Fruit fly (Drosophila melanogaster) whole organism, embryonic: ENCODE measurements around the gene unk.

ENCODE experiments used
- Aef1 ChIP-seq: fragments of 200-800 bp; sonication (Bioruptor generic); IDR thresholded peaks from 3 replicates; pipeline ENCODE4 v1.3.6; 2022; ENCODE audit warnings: missing biosample characterization, missing genetic modification characterization
- CG10274 ChIP-seq: fragments of 200-800 bp; sonication (Bioruptor generic); optimal IDR thresholded peaks from 3 replicates; lab custom pipeline; 2017; ENCODE audit warnings: missing biosample characterization, mild to moderate bottlenecking, missing genetic modification characterization
- CG11456 ChIP-seq: fragments of 200-800 bp; sonication (Bioruptor generic); IDR thresholded peaks from 3 replicates; pipeline ENCODE4 v1.3.6; 2022; ENCODE audit warnings: missing biosample characterization, missing genetic modification characterization
- CG11696 ChIP-seq: fragments of 200-800 bp; sonication (Bioruptor generic); IDR thresholded peaks from 2 replicates; pipeline ENCODE4 v1.3.6; 2022; ENCODE audit warnings: missing biosample characterization, missing genetic modification characterization
- CG12236 ChIP-seq: fragments of 200-800 bp; sonication (Bioruptor generic); optimal IDR thresholded peaks from 2 replicates; lab custom pipeline; 2016; ENCODE audit warnings: missing biosample characterization, missing genetic modification characterization
- CG15601 ChIP-seq: fragments of 200-800 bp; sonication (Bioruptor generic); optimal IDR thresholded peaks from 3 replicates; lab custom pipeline; 2019; ENCODE audit warnings: missing biosample characterization, mild to moderate bottlenecking, missing genetic modification characterization, moderate library complexity
- CG15696 ChIP-seq: fragments of 200-800 bp; sonication (Bioruptor generic); optimal IDR thresholded peaks from 2 replicates; lab custom pipeline; 2019; ENCODE audit warnings: missing biosample characterization, mild to moderate bottlenecking, missing genetic modification characterization, moderate library complexity
- CG1792 ChIP-seq: fragments of 200-800 bp; sonication (Bioruptor generic); optimal IDR thresholded peaks from 2 replicates; lab custom pipeline; 2016; ENCODE audit warnings: missing biosample characterization, missing genetic modification characterization
- CG18599 ChIP-seq: fragments of 200-800 bp; sonication (Bioruptor generic); optimal IDR thresholded peaks from 3 replicates; lab custom pipeline; 2017; ENCODE audit warnings: missing biosample characterization, missing genetic modification characterization, mild to moderate bottlenecking, moderate library complexity, missing genetic modification reagents
- CG18619 ChIP-seq: fragments of 200-800 bp; sonication (Bioruptor generic); optimal IDR thresholded peaks from 3 replicates; lab custom pipeline; 2017; ENCODE audit warnings: missing biosample characterization, mild to moderate bottlenecking, missing genetic modification characterization
- CG3065 ChIP-seq: fragments of 200-800 bp; sonication (Bioruptor generic); optimal IDR thresholded peaks from 2 replicates; lab custom pipeline; 2016; ENCODE audit warnings: missing biosample characterization, missing genetic modification characterization
- CG31224 ChIP-seq: fragments of 200-800 bp; sonication (Bioruptor generic); IDR thresholded peaks from 2 replicates; pipeline ENCODE4 v1.3.6; 2022; ENCODE audit warnings: missing biosample characterization, missing genetic modification characterization
- CG33213 ChIP-seq: fragments of 200-800 bp; sonication (Bioruptor generic); optimal IDR thresholded peaks from 3 replicates; lab custom pipeline; 2016; ENCODE audit warnings: missing biosample characterization, missing genetic modification characterization
- CG33557 ChIP-seq: fragments of 200-800 bp; sonication (Bioruptor generic); optimal IDR thresholded peaks from 2 replicates; lab custom pipeline; 2019; ENCODE audit warnings: missing biosample characterization, mild to moderate bottlenecking, missing genetic modification characterization, moderate library complexity
- CG4424 ChIP-seq: fragments of 200-800 bp; sonication (Bioruptor generic); optimal IDR thresholded peaks from 3 replicates; lab custom pipeline; 2016; ENCODE audit warnings: missing biosample characterization, missing genetic modification characterization
- CG7372 ChIP-seq: fragments of 200-800 bp; sonication (Bioruptor generic); IDR thresholded peaks from 2 replicates; pipeline ENCODE4 v1.3.6; 2022; ENCODE audit warnings: missing biosample characterization, missing genetic modification characterization
- CG7745 ChIP-seq: fragments of 200-800 bp; sonication (Bioruptor generic); optimal IDR thresholded peaks from 2 replicates; lab custom pipeline; 2018; ENCODE audit warnings: missing biosample characterization, mild to moderate bottlenecking, missing genetic modification characterization, moderate library complexity
- E2f2 ChIP-seq: fragments of 200-800 bp; sonication (Bioruptor generic); IDR thresholded peaks from 2 replicates; pipeline ENCODE4 v1.3.6; 2022; ENCODE audit warnings: missing biosample characterization, missing genetic modification characterization
- Eip74EF ChIP-seq, 2 experiments: fragments of 200-800 bp in 1 of 2; fragments of >200 bp in 1 of 2; sonication (Bioruptor generic) in 1 of 2; optimal IDR thresholded peaks; 2 replicates each; lab custom pipeline; 2017 to 2019; ENCODE audit warnings: missing biosample characterization in 2 of 2, missing genetic modification characterization in 2 of 2, mild to moderate bottlenecking in 1 of 2, moderate library complexity in 1 of 2
- Fer1 ChIP-seq: fragments of 200-800 bp; sonication (Bioruptor generic); optimal IDR thresholded peaks from 2 replicates; lab custom pipeline; 2017; ENCODE audit warnings: missing biosample characterization, mild to moderate bottlenecking, missing genetic modification characterization
- Fer2 ChIP-seq: fragments of 200-800 bp; sonication (Bioruptor generic); optimal IDR thresholded peaks from 2 replicates; lab custom pipeline; 2018; ENCODE audit warnings: missing biosample characterization, mild to moderate bottlenecking, missing genetic modification characterization, moderate library complexity
- Hmr ChIP-seq: fragments of 200-800 bp; sonication (Bioruptor generic); optimal IDR thresholded peaks from 3 replicates; lab custom pipeline; 2017; ENCODE audit warnings: mild to moderate bottlenecking, missing biosample characterization, missing genetic modification reagents, missing genetic modification characterization
- Kr ChIP-seq: fragments of 200-800 bp; sonication (Bioruptor generic); optimal IDR thresholded peaks from 2 replicates; lab custom pipeline; 2017; ENCODE audit warnings: missing biosample characterization, mild to moderate bottlenecking, missing genetic modification characterization
- Lpt ChIP-seq: fragments of >200 bp; optimal IDR thresholded peaks from 2 replicates; lab custom pipeline; 2018; ENCODE audit warnings: missing biosample characterization, missing genetic modification characterization
- Myb ChIP-seq: fragments of 200-800 bp; sonication (Bioruptor generic); optimal IDR thresholded peaks from 2 replicates; lab custom pipeline; 2016; ENCODE audit warnings: missing biosample characterization, missing genetic modification characterization
- Rfx ChIP-seq: fragments of 200-800 bp; sonication (Bioruptor generic); IDR thresholded peaks from 2 replicates; pipeline ENCODE4 v1.3.6; 2022; ENCODE audit warnings: missing biosample characterization, missing genetic modification characterization
- Stat92E ChIP-seq, 3 experiments: fragments of >200 bp in 2 of 3; fragments of 200-800 bp in 1 of 3; sonication (Bioruptor generic) in 1 of 3; optimal IDR thresholded peaks; 2 replicates each; lab custom pipeline; 2017 to 2019; ENCODE audit warnings: missing biosample characterization in 3 of 3, missing genetic modification characterization in 3 of 3, mild to moderate bottlenecking in 1 of 3, moderate library complexity in 1 of 3
- Taf1 ChIP-seq: fragments of 200-800 bp; sonication (Bioruptor generic); IDR thresholded peaks from 2 replicates; pipeline ENCODE4 v1.3.6; 2022; ENCODE audit warnings: missing biosample characterization, missing genetic modification characterization
- Trl ChIP-seq, 3 experiments: fragments of >200 bp in 2 of 3; fragments of 200-800 bp in 1 of 3; sonication (Bioruptor generic) in 1 of 3; optimal IDR thresholded peaks; 2 replicates in 1 of 3; 3 replicates in 2 of 3; lab custom pipeline; 2016 to 2017; ENCODE audit warnings: missing biosample characterization in 1 of 3, missing genetic modification characterization in 1 of 3
- abd-A ChIP-seq: fragments of 200-800 bp; sonication (Bioruptor generic); optimal IDR thresholded peaks from 3 replicates; lab custom pipeline; 2019; ENCODE audit warnings: missing biosample characterization, mild to moderate bottlenecking, missing genetic modification characterization, moderate library complexity
- chif ChIP-seq, 2 experiments: fragments of 200-800 bp; sonication (Bioruptor generic); optimal IDR thresholded peaks; 3 replicates each; lab custom pipeline; 2016; ENCODE audit warnings: missing biosample characterization in 2 of 2, missing genetic modification characterization in 2 of 2
- dimm ChIP-seq: fragments of 200-800 bp; sonication (Bioruptor generic); IDR thresholded peaks from 2 replicates; pipeline ENCODE4 v1.3.6; 2022; ENCODE audit warnings: missing biosample characterization, missing genetic modification characterization
- grn ChIP-seq: fragments of 200-800 bp; sonication (Bioruptor generic); optimal IDR thresholded peaks from 3 replicates; lab custom pipeline; 2017; ENCODE audit warnings: missing biosample characterization, missing genetic modification characterization
- ham ChIP-seq: fragments of 200-800 bp; sonication (Bioruptor generic); IDR thresholded peaks from 2 replicates; pipeline ENCODE4 v1.3.6; 2022; ENCODE audit warnings: missing biosample characterization, missing genetic modification characterization
- ind ChIP-seq: fragments of 200-800 bp; sonication (Bioruptor generic); optimal IDR thresholded peaks from 3 replicates; lab custom pipeline; 2016; ENCODE audit warnings: missing biosample characterization, missing genetic modification characterization
- jigr1 ChIP-seq: fragments of 200-800 bp; sonication (Bioruptor generic); IDR thresholded peaks from 3 replicates; pipeline ENCODE4 v1.3.6; 2022; ENCODE audit warnings: missing biosample characterization, missing genetic modification characterization
- klu ChIP-seq: fragments of 200-800 bp; sonication (Bioruptor generic); IDR thresholded peaks from 2 replicates; pipeline ENCODE4 v1.3.6; 2022; ENCODE audit warnings: missing biosample characterization, missing genetic modification characterization
- lbe ChIP-seq: fragments of 200-800 bp; sonication (Bioruptor generic); optimal IDR thresholded peaks from 2 replicates; lab custom pipeline; 2016; ENCODE audit warnings: missing biosample characterization, mild to moderate bottlenecking, missing genetic modification characterization
- mam ChIP-seq: fragments of 200-800 bp; sonication (Bioruptor generic); optimal IDR thresholded peaks from 3 replicates; lab custom pipeline; 2016; ENCODE audit warnings: missing biosample characterization, missing genetic modification characterization
- nerfin-1 ChIP-seq: fragments of 200-800 bp; sonication (Bioruptor generic); optimal IDR thresholded peaks from 3 replicates; lab custom pipeline; 2019; ENCODE audit warnings: missing biosample characterization, mild to moderate bottlenecking, missing genetic modification characterization, moderate library complexity
- org-1 ChIP-seq: fragments of 200-800 bp; sonication (Bioruptor generic); optimal IDR thresholded peaks from 2 replicates; lab custom pipeline; 2017; ENCODE audit warnings: missing biosample characterization, missing genetic modification characterization
- p53 ChIP-seq: fragments of 200-800 bp; sonication (Bioruptor generic); optimal IDR thresholded peaks from 2 replicates; lab custom pipeline; 2016; ENCODE audit warnings: missing biosample characterization, missing genetic modification characterization
- pnt ChIP-seq: fragments of 200-800 bp; sonication (Bioruptor generic); optimal IDR thresholded peaks from 3 replicates; lab custom pipeline; 2016; ENCODE audit warnings: missing biosample characterization, missing genetic modification characterization
- repo ChIP-seq: fragments of 200-800 bp; sonication (Bioruptor generic); optimal IDR thresholded peaks from 2 replicates; lab custom pipeline; 2016; ENCODE audit warnings: missing biosample characterization, missing genetic modification characterization
- schlank ChIP-seq: fragments of 200-800 bp; sonication (Bioruptor generic); optimal IDR thresholded peaks from 2 replicates; lab custom pipeline; 2018; ENCODE audit warnings: missing biosample characterization, mild to moderate bottlenecking, missing genetic modification characterization
- sqz ChIP-seq: fragments of 200-800 bp; sonication (Bioruptor generic); optimal IDR thresholded peaks from 3 replicates; lab custom pipeline; 2018; ENCODE audit warnings: missing biosample characterization, mild to moderate bottlenecking, missing genetic modification characterization
- tap ChIP-seq: fragments of 200-800 bp; optimal IDR thresholded peaks from 3 replicates; lab custom pipeline; 2019; ENCODE audit warnings: missing biosample characterization, mild to moderate bottlenecking, missing genetic modification characterization, moderate library complexity
- trem ChIP-seq: fragments of 200-800 bp; optimal IDR thresholded peaks from 3 replicates; lab custom pipeline; 2019; ENCODE audit warnings: missing biosample characterization, mild to moderate bottlenecking, missing genetic modification characterization, moderate library complexity
- zen ChIP-seq: fragments of 200-800 bp; sonication (Bioruptor generic); optimal IDR thresholded peaks from 3 replicates; lab custom pipeline; 2018; ENCODE audit warnings: missing biosample characterization, mild to moderate bottlenecking, missing genetic modification characterization, moderate library complexity
- zfh2 ChIP-seq: fragments of 200-800 bp; sonication (Bioruptor generic); optimal IDR thresholded peaks from 2 replicates; lab custom pipeline; 2016; ENCODE audit warnings: missing biosample characterization, missing genetic modification characterization

Gene unk

dm6 chr3R:23173393-23173981 lies 15.8 kb upstream of the unk start, which contains the start of gene CG46310 (continued):
- no peak for TF ChIP-seq CG12236
- peak; percentile 31 for TF ChIP-seq CG15601 (tag; lab: Kevin White, UChicago)
- TF ChIP-seq ind: peak; percentile 58
- TF ChIP-seq CG4424 (GFP tag; lab: Kevin White, UChicago): peak; percentile 59
- no peak for TF ChIP-seq Fer2
- TF ChIP-seq CG15696 (tag; lab: Kevin White, UChicago): peak; percentile 1
- no peak for TF ChIP-seq Kr
- TF ChIP-seq Lpt: no peak
- no peak for TF ChIP-seq pnt (GFP tag; lab: Kevin White, UChicago)
- peak; percentile 86 for TF ChIP-seq CG18599 (GFP tag; lab: Kevin White, UChicago)
- no peak for TF ChIP-seq CG3065 (GFP tag; lab: Kevin White, UChicago)
- peak; percentile 55 for TF ChIP-seq mam
- TF ChIP-seq CG18619 (GFP tag; lab: Kevin White, UChicago): peak; percentile 69
- TF ChIP-seq klu (GFP tag; lab: Robert Waterston, UW): peak; percentile 42; the same call in 1 of the 2 replicates
- TF ChIP-seq lbe (GFP tag; lab: Kevin White, UChicago): peak; percentile 91
- no peak for TF ChIP-seq CG33557
- TF ChIP-seq sqz: no peak
- TF ChIP-seq CG7372 (GFP tag; lab: Robert Waterston, UW): peak; percentile 73; the same call in 1 of the 2 replicates
- TF ChIP-seq p53 (GFP tag; lab: Kevin White, UChicago): no peak
- TF ChIP-seq CG31224 (GFP tag; lab: Robert Waterston, UW): peak; percentile 83
- peak; percentile 56; the same call in 1 of the 3 replicates for TF ChIP-seq jigr1 (GFP tag; lab: Robert Waterston, UW)
- TF ChIP-seq dimm (GFP tag; lab: Robert Waterston, UW): no peak
- no peak for TF ChIP-seq CG7745 (tag; lab: Kevin White, UChicago)
- peak; percentile 72 for TF ChIP-seq Taf1 (GFP tag; lab: Robert Waterston, UW)
- no peak for TF ChIP-seq abd-A (tag; lab: Kevin White, UChicago)
- peak; percentile 12 for TF ChIP-seq zen
- TF ChIP-seq Eip74EF (GFP tag; optimal IDR thresholded peaks at IDR 0.05; lab: Kevin White, UChicago): peak in 1 of 2 experiments; percentile 43
- peak; percentile 28 for TF ChIP-seq schlank (tag; lab: Kevin White, UChicago)
- TF ChIP-seq Stat92E (GFP tag; optimal IDR thresholded peaks at IDR 0.05; lab: Kevin White, UChicago): no peak
- TF ChIP-seq chif (GFP tag; optimal IDR thresholded peaks at IDR 0.05; lab: Kevin White, UChicago): no peak
- peak; percentile 60; the same call in 1 of the 2 replicates for TF ChIP-seq ham (GFP tag; lab: Robert Waterston, UW)
- peak; percentile 34 for TF ChIP-seq tap (tag; lab: Kevin White, UChicago)
- no peak for TF ChIP-seq nerfin-1
- peak; percentile 89 for TF ChIP-seq Hmr
- peak; percentile 57 to 89 for TF ChIP-seq Trl (optimal IDR thresholded peaks at IDR 0.05; lab: Kevin White, UChicago)
- no peak for TF ChIP-seq Trl (GFP tag; optimal IDR thresholded peaks at IDR 0.05; lab: Kevin White, UChicago)
- peak; percentile 94 for TF ChIP-seq Rfx (GFP tag; lab: Robert Waterston, UW)
- TF ChIP-seq Aef1: peak; percentile 84
- no peak for TF ChIP-seq CG33213 (GFP tag; lab: Kevin White, UChicago)
- TF ChIP-seq trem: peak; percentile 3
- peak; percentile 43; the same call in 1 of the 2 replicates for TF ChIP-seq E2f2
- TF ChIP-seq CG11696 (GFP tag; lab: Robert Waterston, UW): peak; percentile 51
- TF ChIP-seq CG1792 (GFP tag; lab: Kevin White, UChicago): no peak
- TF ChIP-seq grn (GFP tag; lab: Kevin White, UChicago): no peak
- TF ChIP-seq CG10274 (GFP tag; lab: Kevin White, UChicago): no peak
- TF ChIP-seq org-1: peak; percentile 74
- peak; percentile 64 for TF ChIP-seq Fer1 (GFP tag; lab: Kevin White, UChicago)
- peak; percentile 16 for TF ChIP-seq zfh2
- no peak for TF ChIP-seq Myb
- TF ChIP-seq repo: no peak
- TF ChIP-seq CG11456 (GFP tag; lab: Robert Waterston, UW): peak; percentile 88
